Worm (Caenorhabditis elegans) whole organism, L3 larva: ENCODE measurements around the gene him-14.

Source experiments
- aly-2 ChIP-seq: fragments of 150-350 bp; optimal IDR thresholded peaks from 2 replicates; lab custom pipeline; 2014; ENCODE audit warnings: missing biosample characterization, missing genetic modification characterization
- ama-1 ChIP-seq: fragments of 150-350 bp; optimal IDR thresholded peaks from 2 replicates; lab custom pipeline; 2018
- ceh-16 ChIP-seq: sonication (generic microtip); optimal IDR thresholded peaks from 2 replicates; lab custom pipeline; 2017; ENCODE audit warnings: missing biosample characterization, missing genetic modification characterization
- ceh-28 ChIP-seq: fragments of 150-350 bp; optimal IDR thresholded peaks from 2 replicates; lab custom pipeline; 2014; ENCODE audit warnings: missing biosample characterization, missing genetic modification reagents, missing genetic modification characterization
- ceh-82 ChIP-seq: fragments of 150-350 bp; optimal IDR thresholded peaks from 2 replicates; lab custom pipeline; 2014; ENCODE audit warnings: missing biosample characterization, missing genetic modification characterization
- ceh-9 ChIP-seq: sonication (generic microtip); optimal IDR thresholded peaks from 2 replicates; lab custom pipeline; 2018; ENCODE audit warnings: missing biosample characterization, missing genetic modification characterization
- daf-12 ChIP-seq: fragments of 150-350 bp; optimal IDR thresholded peaks from 2 replicates; lab custom pipeline; 2014; ENCODE audit warnings: missing biosample characterization, missing genetic modification reagents, missing genetic modification characterization
- egl-27 ChIP-seq: sonication (generic microtip); optimal IDR thresholded peaks from 4 replicates; lab custom pipeline; 2017; ENCODE audit warnings: missing biosample characterization, missing genetic modification reagents, missing genetic modification characterization
- egl-5 ChIP-seq: fragments of 150-350 bp; optimal IDR thresholded peaks from 2 replicates; lab custom pipeline; 2017; ENCODE audit warnings: missing biosample characterization, missing genetic modification reagents, missing genetic modification characterization, inconsistent platforms
- elt-2 ChIP-seq: sonication (generic microtip); optimal IDR thresholded peaks from 2 replicates; lab custom pipeline; 2016; ENCODE audit warnings: missing genetic modification reagents, mild to moderate bottlenecking, missing genetic modification characterization, missing compliant biosample characterization
- elt-3 ChIP-seq, 3 experiments: fragments of 150-350 bp in 1 of 3; sonication (generic microtip) in 2 of 3; optimal IDR thresholded peaks; 2 replicates in 2 of 3; 4 replicates in 1 of 3; lab custom pipeline; 2014 to 2017; ENCODE audit warnings: missing biosample characterization in 3 of 3, missing genetic modification characterization in 3 of 3
- eor-1 ChIP-seq, 2 experiments: fragments of 150-350 bp; optimal IDR thresholded peaks; 2 replicates each; lab custom pipeline; 2014 to 2018; ENCODE audit warnings: missing biosample characterization in 2 of 2, missing genetic modification characterization in 2 of 2
- fkh-10 ChIP-seq: sonication (generic microtip); optimal IDR thresholded peaks from 2 replicates; lab custom pipeline; 2017; ENCODE audit warnings: missing biosample characterization, missing genetic modification reagents, missing genetic modification characterization
- hmg-11 ChIP-seq: sonication (generic microtip); optimal IDR thresholded peaks from 2 replicates; lab custom pipeline; 2016; ENCODE audit warnings: missing genetic modification characterization, missing compliant biosample characterization
- jun-1 ChIP-seq: fragments of 150-350 bp; optimal IDR thresholded peaks from 2 replicates; lab custom pipeline; 2014; ENCODE audit warnings: missing biosample characterization, missing genetic modification reagents, missing genetic modification characterization
- lin-15B ChIP-seq: fragments of 150-350 bp; optimal IDR thresholded peaks from 2 replicates; lab custom pipeline; 2014; ENCODE audit warnings: missing biosample characterization, missing genetic modification characterization
- lin-39 ChIP-seq: fragments of 150-350 bp; optimal IDR thresholded peaks from 2 replicates; lab custom pipeline; 2018; ENCODE audit warnings: missing biosample characterization, missing genetic modification reagents, missing genetic modification characterization
- mdl-1 ChIP-seq: fragments of 150-350 bp; optimal IDR thresholded peaks from 2 replicates; lab custom pipeline; 2014; ENCODE audit warnings: missing biosample characterization, missing genetic modification characterization
- mml-1 ChIP-seq: fragments of 150-350 bp; sonication (generic microtip); optimal IDR thresholded peaks from 3 replicates; lab custom pipeline; 2014; ENCODE audit warnings: missing biosample characterization, missing genetic modification characterization
- nfya-1 ChIP-seq: sonication (generic microtip); optimal IDR thresholded peaks from 2 replicates; lab custom pipeline; 2017; ENCODE audit warnings: missing genetic modification characterization, mild to moderate bottlenecking, missing compliant biosample characterization, antibody characterized with exemption, moderate library complexity; ENCODE audit not compliant: insufficient read depth
- nhr-11 ChIP-seq: fragments of 150-350 bp; optimal IDR thresholded peaks from 2 replicates; lab custom pipeline; 2014; ENCODE audit warnings: missing biosample characterization, missing genetic modification characterization
- nhr-12 ChIP-seq: fragments of 150-350 bp; optimal IDR thresholded peaks from 2 replicates; lab custom pipeline; 2014; ENCODE audit warnings: missing biosample characterization, missing genetic modification characterization
- nhr-23 ChIP-seq: fragments of 150-350 bp; optimal IDR thresholded peaks from 2 replicates; lab custom pipeline; 2014; ENCODE audit warnings: missing biosample characterization, missing genetic modification reagents, missing genetic modification characterization
- nhr-237 ChIP-seq: fragments of 150-350 bp; optimal IDR thresholded peaks from 2 replicates; lab custom pipeline; 2014; ENCODE audit warnings: missing biosample characterization, missing genetic modification characterization
- nhr-43 ChIP-seq: sonication (generic microtip); optimal IDR thresholded peaks from 2 replicates; lab custom pipeline; 2016; ENCODE audit warnings: mild to moderate bottlenecking, missing genetic modification characterization, missing compliant biosample characterization; ENCODE audit not compliant: poor library complexity, severe bottlenecking
- nhr-67 ChIP-seq: fragments of 150-350 bp; optimal IDR thresholded peaks from 2 replicates; lab custom pipeline; 2014; ENCODE audit warnings: missing biosample characterization, missing genetic modification characterization
- nhr-76 ChIP-seq: fragments of 150-350 bp; sonication (generic microtip); optimal IDR thresholded peaks from 5 replicates; lab custom pipeline; 2014; ENCODE audit warnings: missing biosample characterization, missing genetic modification characterization
- nhr-77 ChIP-seq: fragments of 150-350 bp; optimal IDR thresholded peaks from 2 replicates; lab custom pipeline; 2014; ENCODE audit warnings: missing biosample characterization, missing genetic modification characterization
- pha-4 ChIP-seq: fragments of 150-350 bp; optimal IDR thresholded peaks from 2 replicates; lab custom pipeline; 2014; ENCODE audit warnings: missing biosample characterization, missing genetic modification reagents, missing genetic modification characterization
- pqm-1 ChIP-seq: fragments of 150-350 bp; optimal IDR thresholded peaks from 2 replicates; lab custom pipeline; 2017; ENCODE audit warnings: missing biosample characterization, missing genetic modification characterization, inconsistent platforms
- sea-2 ChIP-seq: fragments of 150-350 bp; sonication (generic microtip); optimal IDR thresholded peaks from 4 replicates; lab custom pipeline; 2014; ENCODE audit warnings: missing biosample characterization, missing genetic modification reagents, missing genetic modification characterization
- skn-1 ChIP-seq: fragments of 150-350 bp; optimal IDR thresholded peaks from 2 replicates; lab custom pipeline; 2014; ENCODE audit warnings: missing biosample characterization, missing genetic modification characterization
- snpc-4 ChIP-seq: fragments of 150-350 bp; optimal IDR thresholded peaks from 2 replicates; lab custom pipeline; 2014; ENCODE audit warnings: missing biosample characterization, missing genetic modification characterization
- tbx-2 ChIP-seq: sonication (generic microtip); optimal IDR thresholded peaks from 2 replicates; lab custom pipeline; 2016; ENCODE audit warnings: mild to moderate bottlenecking, missing genetic modification characterization, missing compliant biosample characterization
- unc-39 ChIP-seq: sonication (generic microtip); optimal IDR thresholded peaks from 4 replicates; lab custom pipeline; 2017; ENCODE audit warnings: missing biosample characterization, missing genetic modification characterization
- unc-62 ChIP-seq: fragments of 150-350 bp; sonication (generic microtip); optimal IDR thresholded peaks from 4 replicates; lab custom pipeline; 2014; ENCODE audit warnings: missing biosample characterization, missing genetic modification reagents, missing genetic modification characterization
- zag-1 ChIP-seq: fragments of 150-350 bp; optimal IDR thresholded peaks from 2 replicates; lab custom pipeline; 2014; ENCODE audit warnings: missing biosample characterization, missing genetic modification characterization
- ztf-4 ChIP-seq: fragments of 150-350 bp; optimal IDR thresholded peaks from 2 replicates; lab custom pipeline; 2014; ENCODE audit warnings: missing biosample characterization, missing genetic modification characterization

Gene him-14

ce11 chrII:7059274-7059757, 10.4 kb downstream of the him-14 start:
- TF ChIP-seq nhr-76 (tag; lab: Kevin White, UChicago) (no peak), tbx-2 (tag; lab: Kevin White, UChicago) (no peak), aly-2 (tag; lab: Kevin White, UChicago) (no peak), nhr-43 (tag; lab: Kevin White, UChicago) (peak; percentile 48), nfya-1 (tag; lab: Kevin White, UChicago) (peak; percentile 32), unc-62 (GFP tag; lab: Kevin White, UChicago) (no peak), mdl-1 (tag; lab: Kevin White, UChicago) (peak; percentile 60), egl-5 (tag; lab: Kevin White, UChicago) (peak; percentile 30), skn-1 (tag; lab: Kevin White, UChicago) (peak; percentile 53), lin-15B (no peak), mml-1 (no peak), elt-3 (tag; optimal IDR thresholded peaks at IDR 0.05; lab: Kevin White, UChicago) (peak in 1 of 3 experiments; percentile 76), nhr-23 (tag; lab: Kevin White, UChicago) (peak; percentile 38), ama-1 (no peak), ceh-9 (tag; lab: Kevin White, UChicago) (no peak), hmg-11 (no peak), ceh-82 (tag; lab: Kevin White, UChicago) (no peak), egl-27 (tag; lab: Kevin White, UChicago) (no peak), pqm-1 (peak; percentile 58), lin-39 (tag; lab: Kevin White, UChicago) (no peak), ceh-28 (tag; lab: Kevin White, UChicago) (peak; percentile 27), nhr-12 (no peak), elt-2 (peak; percentile 96), fkh-10 (GFP tag; lab: Kevin White, UChicago) (no peak), daf-12 (no peak), jun-1 (tag; lab: Kevin White, UChicago) (peak; percentile 46), nhr-67 (tag; lab: Kevin White, UChicago) (no peak), ceh-16 (tag; lab: Kevin White, UChicago) (no peak)
- TF ChIP-seq, all 47 proteins: peak for 11

- TF ChIP-seq elt-2: peak; percentile 21
- no peak for TF ChIP-seq nfya-1 (tag; lab: Kevin White, UChicago)
- TF ChIP-seq hmg-11: no peak
- TF ChIP-seq lin-15B: no peak
- TF ChIP-seq ztf-4 (tag; lab: Kevin White, UChicago): no peak
- no peak for TF ChIP-seq egl-5 (tag; lab: Kevin White, UChicago)
- peak; percentile 9 for TF ChIP-seq nhr-11
- TF ChIP-seq pha-4 (tag; lab: Kevin White, UChicago): peak; percentile 9
- TF ChIP-seq, all 47 proteins: peak for 3
Measured at ce11 chrII:7057860-7058259, 11.9 kb downstream of the him-14 start, which contains the start of gene cth-2. Gene cth-2, minus strand, starts transcription at chrII:7057960.

ce11 chrII:7056328-7056727, 13.4 kb downstream of the him-14 start:
- TF ChIP-seq nhr-43 (tag; lab: Kevin White, UChicago): peak; percentile 2
- no peak for TF ChIP-seq nhr-237
- TF ChIP-seq, all 47 proteins: peak for 1

- no peak for TF ChIP-seq unc-39 (tag; lab: Kevin White, UChicago)
- TF ChIP-seq nhr-237: no peak
- no peak for TF ChIP-seq elt-2
- no peak for TF ChIP-seq nhr-12
Measured at ce11 chrII:7054987-7055386, 14.8 kb downstream of the him-14 start, which contains the start of gene ZK1127.3. Gene ZK1127.3, plus strand, starts transcription at chrII:7055287.

ce11 chrII:7053649-7054048, 16.1 kb downstream of the him-14 start, which contains the start of gene ZK1127.4:
Gene ZK1127.4, plus strand, starts transcription at chrII:7053949.
- TF ChIP-seq pqm-1: no peak
- TF ChIP-seq nhr-11: no peak
- TF ChIP-seq nhr-67 (tag; lab: Kevin White, UChicago): no peak
- TF ChIP-seq ztf-4 (tag; lab: Kevin White, UChicago): no peak
- no peak for TF ChIP-seq mml-1
- no peak for TF ChIP-seq ceh-16 (tag; lab: Kevin White, UChicago)
- no peak for TF ChIP-seq sea-2
- no peak for TF ChIP-seq nhr-237
- TF ChIP-seq nhr-12: no peak
- TF ChIP-seq eor-1 (tag; optimal IDR thresholded peaks at IDR 0.05; lab: Kevin White, UChicago): no peak
- no peak for TF ChIP-seq elt-2
- TF ChIP-seq ceh-9 (tag; lab: Kevin White, UChicago): no peak
- TF ChIP-seq snpc-4 (tag; lab: Kevin White, UChicago): no peak
- TF ChIP-seq egl-5 (tag; lab: Kevin White, UChicago): no peak
- TF ChIP-seq hmg-11: no peak
- TF ChIP-seq zag-1: no peak
- TF ChIP-seq ama-1: no peak
- no peak for TF ChIP-seq nhr-77 (tag; lab: Kevin White, UChicago)
- no peak for TF ChIP-seq fkh-10 (GFP tag; lab: Kevin White, UChicago)
- TF ChIP-seq daf-12: no peak
- TF ChIP-seq, all 47 proteins: peak for 0
